Fruit fly (Drosophila melanogaster): ENCODE measurements around the gene CG32365.
A peak's percentile ranks its signal among the peaks of the same experiment; 100 is the strongest.

CG32365 gene

dm6 chr3L:7862238-7863022, 6.4 kb upstream of the CG32365 start (continued):
- TF ChIP-seq CG9817 (tag; optimal IDR thresholded peaks at IDR 0.05) (peak; percentile 28), Ssrp (tag; optimal IDR thresholded peaks at IDR 0.05) (peak; percentile 1), sqz (GFP tag; optimal IDR thresholded peaks at IDR 0.05) (no peak), slp2 (GFP tag; optimal IDR thresholded peaks at IDR 0.05) (peak; percentile 13), Atf3 (GFP tag; optimal IDR thresholded peaks at IDR 0.05) (no peak), org-1 (GFP tag; optimal IDR thresholded peaks at IDR 0.05) (peak; percentile 28), CG8290 (GFP tag; optimal IDR thresholded peaks at IDR 0.05) (peak; percentile 7), CG8290 (tag; optimal IDR thresholded peaks at IDR 0.05) (peak; percentile 6 to 57), sna (GFP tag; IDR thresholded peaks at IDR 0.05; ENCODE audit: partially characterized antibody) (no peak), CG15269 (tag; optimal IDR thresholded peaks at IDR 0.05) (peak; percentile 29), Dll (GFP tag; IDR thresholded peaks at IDR 0.05; ENCODE audit: partially characterized antibody) (no peak), Sry-δ (GFP tag; optimal IDR thresholded peaks at IDR 0.05) (no peak), kah (GFP tag; optimal IDR thresholded peaks at IDR 0.05) (no peak), unpg (GFP tag; optimal IDR thresholded peaks at IDR 0.05) (no peak), CG34376 (GFP tag; optimal IDR thresholded peaks at IDR 0.05) (no peak), Ets65A (GFP tag) (no peak), CG4854 (GFP tag; optimal IDR thresholded peaks at IDR 0.05) (peak; percentile 9), dmrt99B (tag; optimal IDR thresholded peaks at IDR 0.05) (peak; percentile 19), az2 (GFP tag; optimal IDR thresholded peaks at IDR 0.05) (no peak), D19A (tag; optimal IDR thresholded peaks at IDR 0.05) (peak; percentile 20), CG31365 (tag; optimal IDR thresholded peaks at IDR 0.05) (no peak), ind (GFP tag; optimal IDR thresholded peaks at IDR 0.05) (peak; percentile 22), HLHmδ (GFP tag; optimal IDR thresholded peaks at IDR 0.05) (peak; percentile 13), CG3847 (GFP tag; IDR thresholded peaks at IDR 0.05) (no peak), CG31388 (GFP tag; optimal IDR thresholded peaks at IDR 0.05) (no peak), vnd (GFP tag; IDR thresholded peaks at IDR 0.05; ENCODE audit: partially characterized antibody) (no peak), CG11696 (GFP tag; IDR thresholded peaks at IDR 0.05) (no peak), tup (GFP tag; optimal IDR thresholded peaks at IDR 0.05) (no peak), CG8089 (GFP tag; optimal IDR thresholded peaks at IDR 0.05) (no peak), insv (GFP tag; optimal IDR thresholded peaks at IDR 0.05) (no peak), CG13775 (GFP tag; optimal IDR thresholded peaks at IDR 0.05) (peak; percentile 40), rib (GFP tag; IDR thresholded peaks at IDR 0.05) (no peak), Eip74EF (GFP tag; optimal IDR thresholded peaks at IDR 0.05) (no peak), CG6689 (GFP tag; IDR thresholded peaks at IDR 0.05) (no peak), gsb-n (tag; optimal IDR thresholded peaks at IDR 0.05) (no peak), CG11504 (tag; optimal IDR thresholded peaks at IDR 0.05) (peak; percentile 60), ac (GFP tag; optimal IDR thresholded peaks at IDR 0.05) (no peak), Dip2 (GFP tag; IDR thresholded peaks at IDR 0.05) (no peak)

DNA sequence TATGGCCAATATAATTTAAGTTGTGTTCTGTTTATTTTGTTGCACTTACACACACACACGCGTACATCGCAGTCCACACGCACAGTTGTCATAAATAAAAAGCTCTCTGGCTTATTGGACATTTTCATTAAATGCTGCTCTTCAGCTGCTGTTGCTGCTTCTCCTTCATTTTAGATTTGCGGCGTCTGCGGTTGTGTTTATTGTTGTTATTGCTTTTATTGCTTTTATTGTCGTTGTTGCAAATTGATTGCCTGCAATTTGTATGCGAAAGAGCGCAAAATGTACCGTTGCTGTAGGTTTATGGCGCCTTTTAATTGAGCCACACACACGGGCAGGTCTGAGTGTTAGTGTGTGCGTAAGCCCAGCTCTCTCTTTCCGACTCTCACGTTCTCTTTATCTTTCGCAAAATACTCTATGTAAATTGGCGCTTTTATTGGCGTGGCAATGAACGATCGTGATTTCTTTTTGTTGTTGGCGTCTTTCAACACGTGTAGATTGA, 5.5 kb upstream of the CG32365 start:
- TF ChIP-seq Drgx (GFP tag; IDR thresholded peaks at IDR 0.05): no peak
- no peak for TF ChIP-seq fd96Cb (tag; optimal IDR thresholded peaks at IDR 0.05)
- peak; percentile 25 for TF ChIP-seq abd-A (tag; optimal IDR thresholded peaks at IDR 0.05)
- no peak for TF ChIP-seq eyg (GFP tag; optimal IDR thresholded peaks at IDR 0.05)
- TF ChIP-seq en (GFP tag; optimal IDR thresholded peaks at IDR 0.05): no peak
- no peak for TF ChIP-seq crp (GFP tag; optimal IDR thresholded peaks at IDR 0.05)
- peak; percentile 16 for TF ChIP-seq cg (GFP tag; optimal IDR thresholded peaks at IDR 0.05)
- TF ChIP-seq CG12769 (tag; optimal IDR thresholded peaks at IDR 0.05): no peak
- TF ChIP-seq Ets65A (GFP tag): peak; percentile 54
- TF ChIP-seq danr (GFP tag; IDR thresholded peaks at IDR 0.05): no peak
- TF ChIP-seq Neu2 (GFP tag; optimal IDR thresholded peaks at IDR 0.05; ENCODE audit: borderline replicate concordance): no peak
- TF ChIP-seq stwl (tag; optimal IDR thresholded peaks at IDR 0.05): no peak
- peak; percentile 10 to 53 for TF ChIP-seq Trl (optimal IDR thresholded peaks at IDR 0.05)
- TF ChIP-seq Trl (GFP tag; optimal IDR thresholded peaks at IDR 0.05): no peak
- peak; percentile 32 for TF ChIP-seq Med (GFP tag)

Data from whole organism, embryonic.